Fruit fly (Drosophila melanogaster) whole organism, embryonic: ENCODE results near the gene CG9395.
A peak's percentile ranks its signal among the peaks of the same experiment; 100 is the strongest.

Experiments
- CG10979 ChIP-seq: fragments of 200-800 bp; sonication (Bioruptor generic); optimal IDR thresholded peaks from 2 replicates; lab custom pipeline; 2018; ENCODE audit warnings: missing biosample characterization, mild to moderate bottlenecking, missing genetic modification characterization, moderate library complexity
- CG11696 ChIP-seq: fragments of 200-800 bp; sonication (Bioruptor generic); IDR thresholded peaks from 2 replicates; pipeline ENCODE4 v1.3.6; 2022; ENCODE audit warnings: missing biosample characterization, missing genetic modification characterization
- CG12219 ChIP-seq: fragments of 200-800 bp; sonication (Bioruptor generic); optimal IDR thresholded peaks from 3 replicates; lab custom pipeline; 2018; ENCODE audit warnings: missing biosample characterization, mild to moderate bottlenecking, missing genetic modification characterization
- CG12942 ChIP-seq: fragments of 200-800 bp; sonication (Bioruptor generic); optimal IDR thresholded peaks from 3 replicates; lab custom pipeline; 2016; ENCODE audit warnings: missing biosample characterization, missing genetic modification characterization
- CG14667 ChIP-seq: fragments of 200-800 bp; sonication (Bioruptor generic); IDR thresholded peaks from 2 replicates; pipeline ENCODE4 v1.3.6; 2022; ENCODE audit warnings: missing biosample characterization, missing genetic modification characterization
- CG14965 ChIP-seq: fragments of 200-800 bp; sonication (Bioruptor generic); optimal IDR thresholded peaks from 2 replicates; lab custom pipeline; 2016; ENCODE audit warnings: missing biosample characterization, missing genetic modification characterization, borderline replicate concordance
- CG15011 ChIP-seq: fragments of 200-800 bp; sonication (Bioruptor generic); optimal IDR thresholded peaks from 3 replicates; lab custom pipeline; 2018; ENCODE audit warnings: missing biosample characterization, mild to moderate bottlenecking, missing genetic modification characterization
- CG1529 ChIP-seq: fragments of 200-800 bp; sonication (Bioruptor generic); optimal IDR thresholded peaks from 3 replicates; lab custom pipeline; 2018; ENCODE audit warnings: missing biosample characterization, missing genetic modification characterization
- CG18011 ChIP-seq: fragments of 200-800 bp; sonication (Bioruptor generic); optimal IDR thresholded peaks from 2 replicates; lab custom pipeline; 2017; ENCODE audit warnings: missing biosample characterization, missing genetic modification characterization, mild to moderate bottlenecking, moderate library complexity, missing genotype
- CG30020 ChIP-seq: fragments of 200-800 bp; optimal IDR thresholded peaks from 2 replicates; lab custom pipeline; 2019; ENCODE audit warnings: missing biosample characterization, mild to moderate bottlenecking, missing genetic modification characterization, moderate library complexity
- CG31441 ChIP-seq: fragments of 200-800 bp; sonication (Bioruptor generic); IDR thresholded peaks from 2 replicates; pipeline ENCODE4 v1.3.6; 2022; ENCODE audit warnings: missing biosample characterization, missing genetic modification characterization
- CG3163 ChIP-seq: fragments of 200-800 bp; sonication (Bioruptor generic); optimal IDR thresholded peaks from 3 replicates; lab custom pipeline; 2016; ENCODE audit warnings: missing biosample characterization, missing genetic modification characterization
- CG33557 ChIP-seq: fragments of 200-800 bp; sonication (Bioruptor generic); optimal IDR thresholded peaks from 2 replicates; lab custom pipeline; 2019; ENCODE audit warnings: missing biosample characterization, mild to moderate bottlenecking, missing genetic modification characterization, moderate library complexity
- CG4328 ChIP-seq: fragments of 200-800 bp; sonication (Bioruptor generic); optimal IDR thresholded peaks from 3 replicates; lab custom pipeline; 2017; ENCODE audit warnings: missing biosample characterization, missing genetic modification reagents, missing genetic modification characterization
- CG4707 ChIP-seq: fragments of 200-800 bp; sonication (Bioruptor generic); optimal IDR thresholded peaks from 2 replicates; lab custom pipeline; 2018; ENCODE audit warnings: missing biosample characterization, mild to moderate bottlenecking, missing genetic modification characterization, moderate library complexity
- CG6272 ChIP-seq: fragments of 200-800 bp; sonication (Bioruptor generic); IDR thresholded peaks from 2 replicates; pipeline ENCODE4 v1.3.6; 2022; ENCODE audit warnings: missing biosample characterization, missing genetic modification characterization
- CG7839 ChIP-seq: fragments of 200-800 bp; sonication (Bioruptor generic); optimal IDR thresholded peaks from 3 replicates; lab custom pipeline; 2018; ENCODE audit warnings: missing biosample characterization, mild to moderate bottlenecking, missing genetic modification characterization, moderate library complexity
- CG8924 ChIP-seq: fragments of 200-800 bp; optimal IDR thresholded peaks from 3 replicates; lab custom pipeline; 2019; ENCODE audit warnings: missing biosample characterization, mild to moderate bottlenecking, missing genetic modification characterization, moderate library complexity
- CG9437 ChIP-seq: fragments of 200-800 bp; sonication (Bioruptor generic); optimal IDR thresholded peaks from 2 replicates; lab custom pipeline; 2018; ENCODE audit warnings: missing biosample characterization, mild to moderate bottlenecking, missing genetic modification characterization
- CG9817 ChIP-seq: fragments of 200-800 bp; sonication (Bioruptor generic); optimal IDR thresholded peaks from 2 replicates; lab custom pipeline; 2018; ENCODE audit warnings: missing biosample characterization, mild to moderate bottlenecking, missing genetic modification characterization, moderate library complexity
- Dek ChIP-seq: fragments of 200-800 bp; sonication (Bioruptor generic); optimal IDR thresholded peaks from 3 replicates; lab custom pipeline; 2019; ENCODE audit warnings: missing biosample characterization, mild to moderate bottlenecking, missing genetic modification characterization, moderate library complexity
- Doc2 ChIP-seq: fragments of 200-800 bp; sonication (Bioruptor generic); IDR thresholded peaks from 2 replicates; pipeline ENCODE4 v1.3.6; 2022; ENCODE audit warnings: missing biosample characterization, missing genetic modification characterization
- Dref ChIP-seq: fragments of 200-800 bp; sonication (Bioruptor generic); IDR thresholded peaks from 2 replicates; pipeline ENCODE4 v1.3.6; 2022; ENCODE audit warnings: missing biosample characterization, missing genetic modification characterization
- Drgx ChIP-seq: fragments of 200-800 bp; sonication (Bioruptor generic); IDR thresholded peaks from 2 replicates; pipeline ENCODE4 v1.3.6; 2022; ENCODE audit warnings: missing biosample characterization, missing genetic modification characterization
- Ets65A ChIP-seq: fragments of 200-800 bp; sonication (Bioruptor generic); peaks from one replicate; lab custom pipeline; 2016; ENCODE audit warnings: missing biosample characterization, missing genetic modification characterization
- Fer2 ChIP-seq: fragments of 200-800 bp; sonication (Bioruptor generic); optimal IDR thresholded peaks from 2 replicates; lab custom pipeline; 2018; ENCODE audit warnings: missing biosample characterization, mild to moderate bottlenecking, missing genetic modification characterization, moderate library complexity
- Hr39 ChIP-seq: fragments of >200 bp; optimal IDR thresholded peaks from 2 replicates; lab custom pipeline; 2017
- Lhr ChIP-seq: fragments of 200-800 bp; sonication (Bioruptor generic); optimal IDR thresholded peaks from 3 replicates; lab custom pipeline; 2017; ENCODE audit warnings: mild to moderate bottlenecking, missing biosample characterization, missing genetic modification reagents, missing genetic modification characterization
- Meics ChIP-seq: fragments of 200-800 bp; sonication (Bioruptor generic); optimal IDR thresholded peaks from 2 replicates; lab custom pipeline; 2017; ENCODE audit warnings: missing biosample characterization, mild to moderate bottlenecking, missing genetic modification characterization
- Ravus ChIP-seq: fragments of 200-800 bp; sonication (Bioruptor generic); IDR thresholded peaks from 2 replicates; pipeline ENCODE4 v1.3.6; 2022; ENCODE audit warnings: missing biosample characterization, missing genetic modification characterization
- Usf ChIP-seq: fragments of 200-800 bp; sonication (Bioruptor generic); optimal IDR thresholded peaks from 2 replicates; lab custom pipeline; 2017; ENCODE audit warnings: missing genotype, missing biosample characterization, missing genetic modification characterization
- abd-A ChIP-seq: fragments of 200-800 bp; sonication (Bioruptor generic); optimal IDR thresholded peaks from 3 replicates; lab custom pipeline; 2019; ENCODE audit warnings: missing biosample characterization, mild to moderate bottlenecking, missing genetic modification characterization, moderate library complexity
- bcd ChIP-seq: fragments of 200-800 bp; sonication (Bioruptor generic); optimal IDR thresholded peaks from 2 replicates; lab custom pipeline; 2017; ENCODE audit warnings: missing biosample characterization, mild to moderate bottlenecking, missing genetic modification characterization
- bigmax ChIP-seq: fragments of 200-800 bp; sonication (Bioruptor generic); optimal IDR thresholded peaks from 2 replicates; lab custom pipeline; 2018; ENCODE audit warnings: missing biosample characterization, mild to moderate bottlenecking, missing genetic modification characterization
- btn ChIP-seq: fragments of 200-800 bp; sonication (Bioruptor generic); optimal IDR thresholded peaks from 2 replicates; lab custom pipeline; 2016; ENCODE audit warnings: missing biosample characterization, missing genetic modification characterization
- cas ChIP-seq: fragments of 200-800 bp; sonication (Bioruptor generic); IDR thresholded peaks from 2 replicates; pipeline ENCODE4 v1.3.6; 2022; ENCODE audit warnings: missing biosample characterization, missing genetic modification characterization
- ems ChIP-seq: fragments of 200-800 bp; sonication (Bioruptor generic); optimal IDR thresholded peaks from 3 replicates; lab custom pipeline; 2016; ENCODE audit warnings: missing biosample characterization, missing genetic modification characterization
- fu2 ChIP-seq: fragments of 200-800 bp; sonication (Bioruptor generic); optimal IDR thresholded peaks from 2 replicates; lab custom pipeline; 2016; ENCODE audit warnings: missing biosample characterization, missing genetic modification characterization
- gce ChIP-seq: fragments of 200-800 bp; sonication (Bioruptor generic); IDR thresholded peaks from 3 replicates; pipeline ENCODE4 v1.3.6; 2022; ENCODE audit warnings: missing biosample characterization, missing genetic modification characterization
- jing ChIP-seq: fragments of 200-800 bp; sonication (Bioruptor generic); optimal IDR thresholded peaks from 2 replicates; lab custom pipeline; 2018; ENCODE audit warnings: missing biosample characterization, mild to moderate bottlenecking, missing genetic modification characterization
- jumu ChIP-seq: fragments of 200-800 bp; sonication (Bioruptor generic); optimal IDR thresholded peaks from 3 replicates; lab custom pipeline; 2016; ENCODE audit warnings: missing biosample characterization, missing genetic modification characterization
- luna ChIP-seq: fragments of 200-800 bp; sonication (Bioruptor generic); optimal IDR thresholded peaks from 2 replicates; lab custom pipeline; 2016; ENCODE audit warnings: missing biosample characterization, missing genetic modification characterization
- nerfin-2 ChIP-seq: fragments of 200-800 bp; sonication (Bioruptor generic); IDR thresholded peaks from 2 replicates; pipeline ENCODE4 v1.3.6; 2022; ENCODE audit warnings: missing biosample characterization, missing genetic modification characterization; ENCODE audit not compliant: partially characterized antibody
- nom ChIP-seq: fragments of 200-800 bp; sonication (Bioruptor generic); optimal IDR thresholded peaks from 2 replicates; lab custom pipeline; 2017; ENCODE audit warnings: missing biosample characterization, missing genetic modification characterization, mild to moderate bottlenecking, moderate library complexity, missing genetic modification reagents
- pb ChIP-seq: fragments of 200-800 bp; sonication (Bioruptor generic); optimal IDR thresholded peaks from 3 replicates; lab custom pipeline; 2016; ENCODE audit warnings: missing biosample characterization, missing genetic modification characterization
- pho ChIP-seq: fragments of 200-800 bp; sonication (Bioruptor generic); optimal IDR thresholded peaks from 2 replicates; lab custom pipeline; 2016; ENCODE audit warnings: missing biosample characterization, missing genetic modification characterization
- sc ChIP-seq, 3 experiments: fragments of >200 bp in 2 of 3; fragments of 200-800 bp in 1 of 3; sonication (Bioruptor generic) in 1 of 3; optimal IDR thresholded peaks; 2 replicates in 2 of 3; 3 replicates in 1 of 3; lab custom pipeline; 2017; ENCODE audit warnings: mild to moderate bottlenecking in 1 of 3, missing biosample characterization in 1 of 3, missing genetic modification characterization in 1 of 3, missing genetic modification reagents in 1 of 3
- sisA ChIP-seq: fragments of 200-800 bp; sonication (Bioruptor generic); IDR thresholded peaks from 2 replicates; pipeline ENCODE4 v1.3.6; 2022; ENCODE audit warnings: missing biosample characterization, missing genetic modification characterization
- sr ChIP-seq: fragments of 200-800 bp; sonication (Bioruptor generic); IDR thresholded peaks from 3 replicates; pipeline ENCODE4 v1.3.6; 2022; ENCODE audit warnings: missing biosample characterization, missing genetic modification characterization
- tup ChIP-seq: fragments of 200-800 bp; sonication (Bioruptor generic); optimal IDR thresholded peaks from 2 replicates; lab custom pipeline; 2016; ENCODE audit warnings: missing biosample characterization, mild to moderate bottlenecking, missing genetic modification characterization, moderate library complexity
- unc-4 ChIP-seq: fragments of 200-800 bp; sonication (Bioruptor generic); IDR thresholded peaks from 2 replicates; pipeline ENCODE4 v1.3.6; 2022; ENCODE audit warnings: missing biosample characterization, missing genetic modification characterization; ENCODE audit not compliant: partially characterized antibody
- vvl ChIP-seq: fragments of 200-800 bp; sonication (Bioruptor generic); IDR thresholded peaks from 2 replicates; pipeline ENCODE4 v1.3.6; 2022; ENCODE audit warnings: missing biosample characterization, missing genetic modification characterization

Gene CG9395

dm6 chr2L:13367378-13367777 is 12.5 kb upstream of the CG9395 start, which contains the start of gene Tap42 (continued):
- TF ChIP-seq pb (GFP tag; lab: Kevin White, UChicago) (no peak), Ravus (no peak), luna (no peak), CG12219 (GFP tag; lab: Kevin White, UChicago) (no peak), CG14965 (GFP tag; lab: Kevin White, UChicago) (no peak), abd-A (tag; lab: Kevin White, UChicago) (no peak), CG31441 (GFP tag; lab: Robert Waterston, UW) (no peak), Meics (GFP tag; lab: Kevin White, UChicago) (peak; percentile 20), CG8924 (tag; lab: Kevin White, UChicago) (peak; percentile 27), pho (GFP tag; lab: Kevin White, UChicago) (no peak), CG15011 (GFP tag; lab: Kevin White, UChicago) (no peak), vvl (GFP tag; lab: Robert Waterston, UW) (no peak), cas (no peak), sisA (GFP tag; lab: Robert Waterston, UW) (no peak), tup (GFP tag; lab: Kevin White, UChicago) (no peak), jumu (GFP tag; lab: Kevin White, UChicago) (no peak), btn (no peak), CG6272 (no peak), Dref (GFP tag; lab: Robert Waterston, UW) (no peak), Fer2 (tag; lab: Kevin White, UChicago) (no peak), CG18011 (GFP tag; lab: Kevin White, UChicago) (no peak), CG4328 (no peak), CG14667 (no peak), CG10979 (tag; lab: Kevin White, UChicago) (peak; percentile 29), sc (optimal IDR thresholded peaks at IDR 0.05; lab: Kevin White, UChicago) (no peak), sc (GFP tag; optimal IDR thresholded peaks at IDR 0.05; lab: Kevin White, UChicago) (no peak), CG30020 (peak; percentile 16), CG9437 (GFP tag; lab: Kevin White, UChicago) (no peak), Doc2 (GFP tag; lab: Robert Waterston, UW) (no peak), gce (GFP tag; lab: Robert Waterston, UW) (no peak), bcd (GFP tag; lab: Kevin White, UChicago) (no peak), sr (GFP tag; lab: Robert Waterston, UW) (no peak), CG11696 (no peak), Usf (GFP tag; lab: Kevin White, UChicago) (no peak), bigmax (GFP tag; lab: Kevin White, UChicago) (no peak), CG7839 (tag; lab: Kevin White, UChicago) (peak; percentile 12), unc-4 (GFP tag; lab: Robert Waterston, UW) (no peak), CG33557 (GFP tag; lab: Kevin White, UChicago) (no peak), nerfin-2 (GFP tag; lab: Robert Waterston, UW) (no peak), CG4707 (GFP tag; lab: Kevin White, UChicago) (no peak), Dek (tag; lab: Kevin White, UChicago) (peak; percentile 26), CG1529 (GFP tag; lab: Kevin White, UChicago) (no peak), Lhr (no peak), CG9817 (tag; lab: Kevin White, UChicago) (no peak), CG3163 (GFP tag; lab: Kevin White, UChicago) (no peak), jing (no peak), nom (GFP tag; lab: Kevin White, UChicago) (no peak), Hr39 (no peak), fu2 (GFP tag; lab: Kevin White, UChicago) (no peak), Drgx (GFP tag; lab: Robert Waterston, UW) (no peak), CG12942 (GFP tag; lab: Kevin White, UChicago) (no peak), Ets65A (GFP tag; lab: Kevin White, UChicago) (no peak), ems (GFP tag; lab: Kevin White, UChicago) (no peak)
